Worm (Caenorhabditis elegans): ENCODE results near the gene nhr-3.
A peak's percentile ranks its signal among the peaks of the same experiment; 100 is the strongest.

nhr-3 gene

DNA sequence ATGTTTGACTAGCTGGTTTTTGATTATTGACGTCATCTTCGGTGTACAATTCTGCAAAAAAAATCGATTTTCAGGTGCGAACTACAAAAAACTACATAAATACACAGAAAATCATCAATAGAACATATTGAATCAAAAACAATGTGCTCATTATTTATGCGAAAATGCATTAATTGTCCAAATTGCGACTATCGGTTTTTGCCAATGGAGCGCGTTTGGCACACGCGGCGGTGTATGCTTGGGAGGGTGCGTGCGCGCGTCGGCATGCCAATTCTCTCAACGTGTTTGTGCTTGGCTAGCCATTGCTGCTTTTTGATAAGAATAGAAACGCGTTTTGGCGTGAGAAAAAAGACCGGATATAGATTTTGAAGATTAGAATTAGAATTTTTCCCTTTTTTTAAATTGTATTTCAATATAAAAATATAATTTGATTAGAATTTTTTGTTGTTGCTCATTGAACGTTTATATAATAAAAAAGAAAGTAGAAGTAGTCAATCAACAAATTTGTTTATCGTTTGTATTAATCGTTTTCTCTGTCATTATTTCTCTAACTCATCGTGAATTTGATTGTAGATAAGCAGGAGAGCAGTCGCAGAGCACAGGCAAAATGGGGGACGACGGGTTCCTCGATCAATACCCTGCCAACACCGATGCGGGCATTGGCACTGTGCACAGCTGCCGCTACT is 30.9 kb downstream of the nhr-3 start, which contains the start of the genes C44H4.4 and tap-1 (continued):
- TF ChIP-seq eor-1 (tag; optimal IDR thresholded peaks at IDR 0.05) (no peak), fkh-2 (tag; optimal IDR thresholded peaks at IDR 0.05) (no peak), ama-1 (optimal IDR thresholded peaks at IDR 0.05) (no peak), lin-39 (tag; optimal IDR thresholded peaks at IDR 0.05) (peak; percentile 51), nhr-77 (tag; optimal IDR thresholded peaks at IDR 0.05) (no peak), nhr-23 (tag; optimal IDR thresholded peaks at IDR 0.05) (no peak)

DNA sequence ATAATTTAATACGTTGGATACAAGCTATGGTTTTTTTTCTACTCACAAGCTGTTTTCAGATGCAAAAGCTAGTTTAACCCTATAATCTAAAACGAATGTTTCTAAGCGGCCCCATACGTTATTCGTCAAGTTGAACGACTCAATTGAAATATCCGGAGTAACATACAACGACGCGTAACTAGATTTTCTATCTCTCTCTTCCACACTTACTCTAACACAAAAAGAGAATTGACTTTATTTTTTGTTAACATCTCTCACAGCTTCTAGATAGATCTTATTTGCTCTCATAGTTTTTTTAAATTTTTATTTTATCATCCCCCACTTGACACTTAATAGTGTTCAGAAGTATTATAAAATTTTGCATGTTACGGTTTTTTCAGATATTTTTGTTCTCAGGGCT is 34.9 kb downstream of the nhr-3 start:
- TF ChIP-seq fkh-10 (GFP tag; optimal IDR thresholded peaks at IDR 0.05): peak; percentile 91
- no peak for TF ChIP-seq fkh-2 (tag; optimal IDR thresholded peaks at IDR 0.05)

DNA sequence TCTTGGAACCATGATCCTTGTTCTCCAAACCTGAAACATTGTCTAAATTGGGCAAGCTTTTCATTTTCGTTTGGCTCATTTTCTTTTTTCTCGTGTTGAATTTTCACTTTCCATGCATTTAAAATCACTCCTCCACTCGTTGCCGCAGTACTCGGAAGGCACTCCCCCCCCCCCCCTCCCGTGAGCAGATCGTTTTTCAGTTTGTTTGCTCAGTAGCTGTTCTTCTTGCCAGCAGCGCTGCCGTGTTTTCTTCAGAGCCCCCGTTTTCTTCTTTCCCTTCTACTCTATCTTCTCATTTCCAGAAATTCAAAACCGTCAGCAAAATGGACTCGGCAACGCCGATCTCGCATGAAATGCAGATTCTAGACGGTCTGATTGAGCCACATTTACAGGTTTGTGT is 36.5 kb downstream of the nhr-3 start, which contains the start of gene C44H4.8:
Gene C44H4.8 (plus strand): TSS at position 301 of the 400 bp plus-strand sequence.
- TF ChIP-seq nhr-23 (tag; optimal IDR thresholded peaks at IDR 0.05) (no peak), R02D3.7 (tag; optimal IDR thresholded peaks at IDR 0.05) (no peak), pqm-1 (tag; optimal IDR thresholded peaks at IDR 0.05) (no peak), ceh-82 (tag; optimal IDR thresholded peaks at IDR 0.05) (no peak)

DNA sequence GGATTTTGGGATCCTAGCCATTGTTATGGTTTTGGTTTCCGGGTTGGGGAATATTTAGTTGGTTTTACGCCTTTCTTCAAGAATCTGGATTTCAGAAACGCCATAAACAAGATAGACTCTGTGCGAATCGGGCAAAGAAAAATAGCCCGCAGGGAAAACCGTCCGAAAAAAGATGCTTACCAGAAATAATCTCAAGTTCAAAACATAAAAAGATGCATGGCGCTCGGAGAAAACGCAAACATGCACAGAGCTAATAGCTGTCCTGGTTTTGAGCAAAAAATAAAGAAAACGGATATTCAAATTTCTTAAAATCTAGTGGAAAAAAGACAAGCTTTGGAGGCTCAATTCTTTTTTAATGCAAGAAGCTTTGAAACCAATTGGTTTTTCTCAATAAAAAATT is 40.9 kb downstream of the nhr-3 start, which contains the start of gene C44H4.6:
Gene C44H4.6 (minus strand): TSS at position 101 of the 400 bp plus-strand sequence.
- TF ChIP-seq ceh-16 (tag; optimal IDR thresholded peaks at IDR 0.05): no peak
- TF ChIP-seq nhr-43 (tag; optimal IDR thresholded peaks at IDR 0.05; ENCODE audit: poor library complexity, severe bottlenecking): no peak
- no peak for TF ChIP-seq elt-2 (tag; optimal IDR thresholded peaks at IDR 0.05)
- TF ChIP-seq lin-39 (tag; optimal IDR thresholded peaks at IDR 0.05): no peak
- TF ChIP-seq nhr-67 (tag; optimal IDR thresholded peaks at IDR 0.05): no peak
- no peak for TF ChIP-seq ztf-4 (tag; optimal IDR thresholded peaks at IDR 0.05)
- no peak for TF ChIP-seq pha-4 (tag; optimal IDR thresholded peaks at IDR 0.05)
- TF ChIP-seq mml-1 (tag; optimal IDR thresholded peaks at IDR 0.05): no peak
- TF ChIP-seq ZK546.5 (tag; optimal IDR thresholded peaks at IDR 0.05): no peak
- no peak for TF ChIP-seq eor-1 (tag; optimal IDR thresholded peaks at IDR 0.05)
- no peak for TF ChIP-seq lin-15B (tag; optimal IDR thresholded peaks at IDR 0.05)
- no peak for TF ChIP-seq nfya-1 (tag; optimal IDR thresholded peaks at IDR 0.05; ENCODE audit: insufficient read depth)
- no peak for TF ChIP-seq skn-1 (tag; optimal IDR thresholded peaks at IDR 0.05)
- no peak for TF ChIP-seq nhr-76 (tag; optimal IDR thresholded peaks at IDR 0.05)

DNA sequence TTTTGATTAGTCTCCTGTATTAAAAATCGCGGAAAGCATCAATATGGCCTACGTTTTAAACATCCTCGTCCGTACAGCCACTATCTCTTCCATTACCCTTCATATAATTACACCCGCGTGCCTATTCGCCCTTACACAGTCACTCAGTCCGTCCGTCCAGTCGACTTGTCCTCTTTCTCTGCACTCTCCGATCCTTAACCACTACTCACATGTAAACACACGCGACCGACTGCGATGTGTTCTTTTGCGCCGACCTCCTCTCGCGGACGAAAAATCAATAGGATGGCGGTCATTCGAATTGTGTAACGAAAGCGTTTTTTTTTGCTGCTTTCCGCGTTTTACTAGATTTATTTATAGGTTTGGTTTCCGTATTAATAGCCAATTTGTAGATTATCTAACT is 44.4 kb downstream of the nhr-3 start, which contains the start of gene eor-2:
Gene eor-2 (plus strand): TSS at position 342 of the 400 bp plus-strand sequence.
- no peak for TF ChIP-seq nhr-11 (tag; optimal IDR thresholded peaks at IDR 0.05)
- TF ChIP-seq zag-1 (tag; optimal IDR thresholded peaks at IDR 0.05): no peak
- TF ChIP-seq nhr-12 (tag; optimal IDR thresholded peaks at IDR 0.05): no peak
- TF ChIP-seq lsy-12 (tag; optimal IDR thresholded peaks at IDR 0.05): no peak
- TF ChIP-seq egl-27 (tag; optimal IDR thresholded peaks at IDR 0.05): peak; percentile 66
- peak; percentile 17 for TF ChIP-seq fos-1 (tag; optimal IDR thresholded peaks at IDR 0.05)
- no peak for TF ChIP-seq nhr-237 (tag; optimal IDR thresholded peaks at IDR 0.05)
- TF ChIP-seq egl-5 (tag; optimal IDR thresholded peaks at IDR 0.05): peak; percentile 79
- TF ChIP-seq ztf-4 (tag; optimal IDR thresholded peaks at IDR 0.05): peak; percentile 8
- no peak for TF ChIP-seq nhr-28 (tag; optimal IDR thresholded peaks at IDR 0.05)
- TF ChIP-seq ceh-16 (tag; optimal IDR thresholded peaks at IDR 0.05): peak; percentile 6
- no peak for TF ChIP-seq mml-1 (tag; optimal IDR thresholded peaks at IDR 0.05)
- no peak for TF ChIP-seq nhr-67 (tag; optimal IDR thresholded peaks at IDR 0.05)
- TF ChIP-seq tbx-2 (tag; optimal IDR thresholded peaks at IDR 0.05): no peak
- peak; percentile 81 for TF ChIP-seq lin-39 (tag; optimal IDR thresholded peaks at IDR 0.05)
- no peak for TF ChIP-seq ceh-9 (tag; optimal IDR thresholded peaks at IDR 0.05)
- peak; percentile 92 for TF ChIP-seq nfya-1 (tag; optimal IDR thresholded peaks at IDR 0.05; ENCODE audit: insufficient read depth)
- peak; percentile 42 for TF ChIP-seq unc-62 (GFP tag; optimal IDR thresholded peaks at IDR 0.05)
- no peak for TF ChIP-seq elt-3 (tag; optimal IDR thresholded peaks at IDR 0.05)
- peak; percentile 79 for TF ChIP-seq ceh-28 (tag; optimal IDR thresholded peaks at IDR 0.05)
- peak; percentile 86 for TF ChIP-seq snpc-4 (tag; optimal IDR thresholded peaks at IDR 0.05)
- TF ChIP-seq elt-1 (tag; optimal IDR thresholded peaks at IDR 0.05): no peak
- TF ChIP-seq nhr-23 (tag; optimal IDR thresholded peaks at IDR 0.05): peak; percentile 77
- TF ChIP-seq ZK546.5 (tag; optimal IDR thresholded peaks at IDR 0.05): no peak
- peak; percentile 80 for TF ChIP-seq mdl-1 (tag; optimal IDR thresholded peaks at IDR 0.05)
- TF ChIP-seq fkh-2 (tag; optimal IDR thresholded peaks at IDR 0.05): no peak
- peak; percentile 93 for TF ChIP-seq hmg-11 (tag; optimal IDR thresholded peaks at IDR 0.05)
- peak; percentile 17 for TF ChIP-seq ama-1 (optimal IDR thresholded peaks at IDR 0.05)
- TF ChIP-seq unc-39 (tag; optimal IDR thresholded peaks at IDR 0.05): no peak
- TF ChIP-seq nhr-25 (tag; optimal IDR thresholded peaks at IDR 0.05): peak; percentile 95
- peak; percentile 68 for TF ChIP-seq jun-1 (tag; optimal IDR thresholded peaks at IDR 0.05)
- peak; percentile 52 for TF ChIP-seq lin-15B (tag; optimal IDR thresholded peaks at IDR 0.05)
- no peak for TF ChIP-seq eor-1 (tag; optimal IDR thresholded peaks at IDR 0.05)
- no peak for TF ChIP-seq skn-1 (tag; optimal IDR thresholded peaks at IDR 0.05)
- TF ChIP-seq R02D3.7 (tag; optimal IDR thresholded peaks at IDR 0.05): no peak
- TF ChIP-seq nhr-43 (tag; optimal IDR thresholded peaks at IDR 0.05; ENCODE audit: poor library complexity, severe bottlenecking): no peak
